Fruit fly (Drosophila melanogaster) S2 (cell line): ENCODE measurements around the gene Tfb5.

Experiments
- CG8478 ChIP-seq: fragments of >200 bp; optimal IDR thresholded peaks from 2 replicates; lab custom pipeline; 2018
- CTCF ChIP-seq, 2 experiments: fragments of >200 bp; optimal IDR thresholded peaks; 2 replicates each; lab custom pipeline; 2018

dm6 chr2L:5001582-5001929 is 9.1 kb downstream of the Tfb5 start:
- no peak for TF ChIP-seq CTCF (optimal IDR thresholded peaks at IDR 0.05; lab: Kevin White, UChicago)
- TF ChIP-seq CG8478 (lab: Kevin White, UChicago), result no peak
